Fruit fly (Drosophila melanogaster) S2 (cell line): ENCODE data around the gene InR.

Experiments
- CG8478 ChIP-seq: fragments of >200 bp; optimal IDR thresholded peaks from 2 replicates; lab custom pipeline; 2018
- CTCF ChIP-seq, 2 experiments: fragments of >200 bp; optimal IDR thresholded peaks; 2 replicates each; lab custom pipeline; 2018

DNA sequence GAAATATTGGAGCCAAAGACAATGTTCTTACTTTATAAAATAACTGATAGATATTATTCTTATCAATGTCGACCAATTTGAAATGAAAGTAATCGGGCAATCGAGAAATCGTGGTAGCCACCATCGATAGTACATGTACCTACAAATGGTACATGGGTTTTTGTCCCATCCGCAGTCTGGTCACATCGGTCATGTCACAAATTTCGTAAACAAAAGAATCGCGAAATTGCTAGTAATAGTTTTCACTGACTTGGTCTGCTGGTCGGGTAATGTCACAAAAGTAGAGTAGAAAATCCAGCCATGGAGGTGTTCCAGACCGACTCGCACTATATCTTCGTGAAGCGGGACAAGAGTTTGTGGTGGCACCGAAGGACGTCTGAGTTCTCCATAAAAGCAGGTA lies 98.4 kb downstream of the InR start, which contains the start of gene sp3:
- TF ChIP-seq CG8478 (lab: Kevin White, UChicago) (no peak), CTCF (optimal IDR thresholded peaks at IDR 0.05; lab: Kevin White, UChicago) (peak; percentile 14 to 19)
